Fruit fly (Drosophila melanogaster) whole organism, embryonic: ENCODE measurements around the gene Lrpprc2.

ENCODE experiments used
- Abd-B ChIP-seq: fragments of 200-800 bp; sonication (Bioruptor generic); optimal IDR thresholded peaks from 2 replicates; lab custom pipeline; 2018; ENCODE audit warnings: missing biosample characterization, mild to moderate bottlenecking, missing genetic modification characterization, moderate library complexity
- Asciz ChIP-seq: fragments of 200-800 bp; sonication (Bioruptor generic); optimal IDR thresholded peaks from 2 replicates; lab custom pipeline; 2017; ENCODE audit warnings: missing biosample characterization, mild to moderate bottlenecking, missing genetic modification characterization, missing genetic modification reagents
- BEAF-32 ChIP-seq: fragments of 200-800 bp; sonication (Bioruptor generic); optimal IDR thresholded peaks from 3 replicates; lab custom pipeline; 2017; ENCODE audit warnings: missing biosample characterization, missing genetic modification characterization, mild to moderate bottlenecking, moderate library complexity, missing genetic modification reagents
- C15 ChIP-seq: fragments of 200-800 bp; sonication (Bioruptor generic); IDR thresholded peaks from 3 replicates; pipeline ENCODE4 v1.3.6; 2022; ENCODE audit warnings: missing biosample characterization, missing genetic modification characterization
- CG10147 ChIP-seq: fragments of 200-800 bp; sonication (Bioruptor generic); optimal IDR thresholded peaks from 2 replicates; lab custom pipeline; 2019; ENCODE audit warnings: missing biosample characterization, mild to moderate bottlenecking, missing genetic modification characterization, moderate library complexity
- CG10267 ChIP-seq: fragments of 200-800 bp; sonication (Bioruptor generic); optimal IDR thresholded peaks from 2 replicates; lab custom pipeline; 2018; ENCODE audit warnings: missing biosample characterization, mild to moderate bottlenecking, missing genetic modification characterization, moderate library complexity
- CG10654 ChIP-seq: fragments of 200-800 bp; sonication (Bioruptor generic); optimal IDR thresholded peaks from 2 replicates; lab custom pipeline; 2016; ENCODE audit warnings: missing biosample characterization, missing genetic modification characterization
- CG11695 ChIP-seq: fragments of 200-800 bp; sonication (Bioruptor generic); IDR thresholded peaks from 3 replicates; pipeline ENCODE4 v1.3.6; 2022; ENCODE audit warnings: missing biosample characterization, missing genetic modification characterization
- CG15073 ChIP-seq: fragments of 200-800 bp; sonication (Bioruptor generic); optimal IDR thresholded peaks from 2 replicates; lab custom pipeline; 2016; ENCODE audit warnings: missing biosample characterization, missing genetic modification characterization
- CG1529 ChIP-seq: fragments of 200-800 bp; sonication (Bioruptor generic); optimal IDR thresholded peaks from 3 replicates; lab custom pipeline; 2018; ENCODE audit warnings: missing biosample characterization, missing genetic modification characterization
- CG16815 ChIP-seq: fragments of 200-800 bp; sonication (Bioruptor generic); optimal IDR thresholded peaks from 3 replicates; lab custom pipeline; 2017; ENCODE audit warnings: missing biosample characterization, mild to moderate bottlenecking, missing genetic modification characterization
- CG18262 ChIP-seq: fragments of 200-800 bp; optimal IDR thresholded peaks from 3 replicates; lab custom pipeline; 2019; ENCODE audit warnings: missing biosample characterization, mild to moderate bottlenecking, missing genetic modification characterization, moderate library complexity
- CG2889 ChIP-seq: fragments of 200-800 bp; sonication (Bioruptor generic); IDR thresholded peaks from 3 replicates; pipeline ENCODE4 v1.3.6; 2022; ENCODE audit warnings: missing biosample characterization, missing genetic modification characterization
- CG31365 ChIP-seq: fragments of 200-800 bp; sonication (Bioruptor generic); optimal IDR thresholded peaks from 2 replicates; lab custom pipeline; 2018; ENCODE audit warnings: missing biosample characterization, mild to moderate bottlenecking, missing genetic modification characterization
- CG3838 ChIP-seq: fragments of 200-800 bp; sonication (Bioruptor generic); optimal IDR thresholded peaks from 3 replicates; lab custom pipeline; 2016; ENCODE audit warnings: missing biosample characterization, missing genetic modification characterization
- CG4424 ChIP-seq: fragments of 200-800 bp; sonication (Bioruptor generic); optimal IDR thresholded peaks from 3 replicates; lab custom pipeline; 2016; ENCODE audit warnings: missing biosample characterization, missing genetic modification characterization
- CG6683 ChIP-seq: fragments of 200-800 bp; sonication (Bioruptor generic); optimal IDR thresholded peaks from 2 replicates; lab custom pipeline; 2017; ENCODE audit warnings: missing biosample characterization, mild to moderate bottlenecking, missing genetic modification characterization, missing genetic modification reagents
- CG8281 ChIP-seq: fragments of 200-800 bp; sonication (Bioruptor generic); optimal IDR thresholded peaks from 2 replicates; lab custom pipeline; 2018; ENCODE audit warnings: missing biosample characterization, mild to moderate bottlenecking, missing genetic modification characterization, moderate library complexity
- CG9215 ChIP-seq: fragments of 200-800 bp; sonication (Bioruptor generic); IDR thresholded peaks from 2 replicates; pipeline ENCODE4 v1.3.6; 2022; ENCODE audit warnings: missing biosample characterization, missing genetic modification characterization
- CG9437 ChIP-seq: fragments of 200-800 bp; sonication (Bioruptor generic); optimal IDR thresholded peaks from 2 replicates; lab custom pipeline; 2018; ENCODE audit warnings: missing biosample characterization, mild to moderate bottlenecking, missing genetic modification characterization
- Dref ChIP-seq: fragments of 200-800 bp; sonication (Bioruptor generic); IDR thresholded peaks from 2 replicates; pipeline ENCODE4 v1.3.6; 2022; ENCODE audit warnings: missing biosample characterization, missing genetic modification characterization
- E2f1 ChIP-seq: fragments of 200-800 bp; sonication (Bioruptor generic); IDR thresholded peaks from 2 replicates; pipeline ENCODE4 v1.3.6; 2022; ENCODE audit warnings: missing biosample characterization, missing genetic modification characterization
- Ets65A ChIP-seq: fragments of 200-800 bp; sonication (Bioruptor generic); peaks from one replicate; lab custom pipeline; 2016; ENCODE audit warnings: missing biosample characterization, missing genetic modification characterization
- Med ChIP-seq: fragments of 200-800 bp; sonication (Bioruptor generic); peaks from one replicate; lab custom pipeline; 2016; ENCODE audit warnings: missing biosample characterization, missing genetic modification characterization, mild to moderate bottlenecking, inconsistent platforms, moderate library complexity
- Meics ChIP-seq: fragments of 200-800 bp; sonication (Bioruptor generic); optimal IDR thresholded peaks from 2 replicates; lab custom pipeline; 2017; ENCODE audit warnings: missing biosample characterization, mild to moderate bottlenecking, missing genetic modification characterization
- Scr ChIP-seq: fragments of 200-800 bp; sonication (Bioruptor generic); IDR thresholded peaks from 2 replicates; pipeline ENCODE4 v1.3.6; 2022; ENCODE audit warnings: missing biosample characterization, missing genetic modification characterization; ENCODE audit not compliant: partially characterized antibody
- Sry-β ChIP-seq: fragments of 200-800 bp; sonication (Bioruptor generic); optimal IDR thresholded peaks from 2 replicates; lab custom pipeline; 2018; ENCODE audit warnings: missing biosample characterization, mild to moderate bottlenecking, missing genetic modification characterization, moderate library complexity
- Sry-δ ChIP-seq: fragments of 200-800 bp; sonication (Bioruptor generic); optimal IDR thresholded peaks from 2 replicates; lab custom pipeline; 2016; ENCODE audit warnings: missing biosample characterization, missing genetic modification characterization
- Stat92E ChIP-seq, 3 experiments: fragments of >200 bp in 2 of 3; fragments of 200-800 bp in 1 of 3; sonication (Bioruptor generic) in 1 of 3; optimal IDR thresholded peaks; 2 replicates each; lab custom pipeline; 2017 to 2019; ENCODE audit warnings: missing biosample characterization in 3 of 3, missing genetic modification characterization in 3 of 3, mild to moderate bottlenecking in 1 of 3, moderate library complexity in 1 of 3
- Taf1 ChIP-seq: fragments of 200-800 bp; sonication (Bioruptor generic); IDR thresholded peaks from 2 replicates; pipeline ENCODE4 v1.3.6; 2022; ENCODE audit warnings: missing biosample characterization, missing genetic modification characterization
- Xrp1 ChIP-seq: fragments of 200-800 bp; sonication (Bioruptor generic); IDR thresholded peaks from 2 replicates; pipeline ENCODE4 v1.3.6; 2022; ENCODE audit warnings: missing biosample characterization, missing genetic modification characterization
- cg ChIP-seq: fragments of 200-800 bp; sonication (Bioruptor generic); optimal IDR thresholded peaks from 3 replicates; lab custom pipeline; 2019; ENCODE audit warnings: missing biosample characterization, mild to moderate bottlenecking, missing genetic modification characterization, moderate library complexity
- ftz-f1 ChIP-seq: fragments of 200-800 bp; sonication (Bioruptor generic); optimal IDR thresholded peaks from 2 replicates; lab custom pipeline; 2016; ENCODE audit warnings: missing biosample characterization, missing genetic modification characterization
- grau ChIP-seq: fragments of 200-800 bp; optimal IDR thresholded peaks from 3 replicates; lab custom pipeline; 2019; ENCODE audit warnings: missing biosample characterization, mild to moderate bottlenecking, missing genetic modification characterization, moderate library complexity
- inv ChIP-seq: fragments of 200-800 bp; sonication (Bioruptor generic); IDR thresholded peaks from 2 replicates; pipeline ENCODE4 v1.3.6; 2022; ENCODE audit warnings: missing biosample characterization, missing genetic modification characterization; ENCODE audit not compliant: partially characterized antibody
- jigr1 ChIP-seq: fragments of 200-800 bp; sonication (Bioruptor generic); IDR thresholded peaks from 3 replicates; pipeline ENCODE4 v1.3.6; 2022; ENCODE audit warnings: missing biosample characterization, missing genetic modification characterization
- kay ChIP-seq: fragments of 200-800 bp; sonication (Bioruptor generic); optimal IDR thresholded peaks from 2 replicates; lab custom pipeline; 2016; ENCODE audit warnings: missing biosample characterization, missing genetic modification characterization
- klu ChIP-seq: fragments of 200-800 bp; sonication (Bioruptor generic); IDR thresholded peaks from 2 replicates; pipeline ENCODE4 v1.3.6; 2022; ENCODE audit warnings: missing biosample characterization, missing genetic modification characterization
- lilli ChIP-seq: fragments of 200-800 bp; sonication (Bioruptor generic); optimal IDR thresholded peaks from 3 replicates; lab custom pipeline; 2016; ENCODE audit warnings: missing biosample characterization, missing genetic modification characterization
- lmd ChIP-seq: fragments of 200-800 bp; sonication (Bioruptor generic); IDR thresholded peaks from 2 replicates; pipeline ENCODE4 v1.3.6; 2022; ENCODE audit warnings: missing biosample characterization, missing genetic modification characterization
- maf-S ChIP-seq: fragments of 200-800 bp; sonication (Bioruptor generic); optimal IDR thresholded peaks from 2 replicates; lab custom pipeline; 2016; ENCODE audit warnings: missing biosample characterization, missing genetic modification characterization
- nerfin-1 ChIP-seq: fragments of 200-800 bp; sonication (Bioruptor generic); optimal IDR thresholded peaks from 3 replicates; lab custom pipeline; 2019; ENCODE audit warnings: missing biosample characterization, mild to moderate bottlenecking, missing genetic modification characterization, moderate library complexity
- nmo ChIP-seq: fragments of 200-800 bp; sonication (Bioruptor generic); optimal IDR thresholded peaks from 2 replicates; lab custom pipeline; 2018; ENCODE audit warnings: missing biosample characterization, mild to moderate bottlenecking, missing genetic modification characterization, moderate library complexity
- run ChIP-seq: fragments of 200-800 bp; sonication (Bioruptor generic); optimal IDR thresholded peaks from 3 replicates; lab custom pipeline; 2018; ENCODE audit warnings: missing biosample characterization, mild to moderate bottlenecking, missing genetic modification characterization
- salm ChIP-seq: fragments of 200-800 bp; sonication (Bioruptor generic); optimal IDR thresholded peaks from 2 replicates; lab custom pipeline; 2018; ENCODE audit warnings: missing biosample characterization, mild to moderate bottlenecking, missing genetic modification characterization
- scrt ChIP-seq: fragments of 200-800 bp; sonication (Bioruptor generic); optimal IDR thresholded peaks from 2 replicates; lab custom pipeline; 2018; ENCODE audit warnings: missing biosample characterization, mild to moderate bottlenecking, missing genetic modification characterization, moderate library complexity
- sens-2 ChIP-seq: fragments of 200-800 bp; sonication (Bioruptor generic); IDR thresholded peaks from 2 replicates; pipeline ENCODE4 v1.3.6; 2022; ENCODE audit warnings: missing biosample characterization, missing genetic modification characterization
- usp ChIP-seq: fragments of >200 bp; optimal IDR thresholded peaks from 2 replicates; lab custom pipeline; 2017; ENCODE audit warnings: missing biosample characterization, missing genetic modification characterization
- wdn ChIP-seq: fragments of 200-800 bp; sonication (Bioruptor generic); IDR thresholded peaks from 2 replicates; pipeline ENCODE4 v1.3.6; 2022; ENCODE audit warnings: missing biosample characterization, missing genetic modification characterization

Lrpprc2 gene

DNA sequence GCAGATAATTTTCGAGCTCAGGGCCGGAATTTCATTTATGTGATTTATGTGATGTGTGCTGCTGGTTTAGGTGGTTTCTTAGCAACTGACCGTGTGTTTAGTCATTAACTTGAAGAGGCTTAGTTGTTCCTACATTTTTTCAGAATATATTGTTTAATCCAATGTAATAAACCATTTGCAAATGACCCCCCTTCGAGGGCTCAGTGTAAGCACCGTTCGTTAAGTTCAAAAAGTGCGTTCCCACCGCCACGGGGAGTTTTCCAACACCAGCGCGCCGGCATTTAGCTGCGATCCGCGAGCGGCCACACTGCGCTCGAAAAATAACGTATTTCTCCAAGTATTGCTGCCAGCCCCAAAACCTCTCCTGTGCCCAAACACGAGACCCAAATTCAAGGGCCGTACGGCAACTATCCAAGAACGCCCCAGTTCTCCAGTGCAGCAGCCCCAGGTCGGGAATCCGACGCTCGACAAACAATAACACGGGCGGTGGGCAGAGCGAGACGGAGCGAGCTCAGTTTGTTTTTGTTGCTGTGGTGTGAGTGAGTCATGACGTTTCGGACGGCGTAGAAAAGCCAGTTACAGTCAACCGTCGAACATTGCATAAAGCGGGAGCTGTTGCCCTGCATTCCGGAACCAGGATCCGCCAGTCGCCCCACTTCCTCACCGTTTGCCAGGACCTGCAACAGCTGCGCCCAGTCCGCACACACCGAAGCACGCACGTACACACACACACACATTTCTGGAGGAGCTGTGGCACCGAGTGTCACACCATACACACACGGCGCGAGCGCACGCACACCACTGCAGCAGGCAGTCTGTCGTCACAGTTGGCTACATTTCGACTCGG, 18.1 kb upstream of the Lrpprc2 start, which contains the start of gene rush (continued):
- TF ChIP-seq CG11695 (GFP tag; lab: Robert Waterston, UW) = no peak
- peak; percentile 83 for TF ChIP-seq kay (GFP tag; lab: Kevin White, UChicago)
- peak; percentile 88 for TF ChIP-seq cg (GFP tag; lab: Kevin White, UChicago)
- TF ChIP-seq Ets65A = no peak
- TF ChIP-seq lmd (GFP tag; lab: Robert Waterston, UW) = peak; percentile 45; the same call in 1 of the 2 replicates
- TF ChIP-seq CG10267 (tag; lab: Kevin White, UChicago) = peak; percentile 91
- TF ChIP-seq Taf1 (GFP tag; lab: Robert Waterston, UW) = 0 out of 2 replicates have a peak, but pooled peaks have one; percentile 11
- TF ChIP-seq C15 = no peak
- TF ChIP-seq Med (GFP tag; lab: Kevin White, UChicago) = peak; percentile 92
- TF ChIP-seq usp (GFP tag; lab: Kevin White, UChicago) = no peak
- TF ChIP-seq salm (tag; lab: Kevin White, UChicago) = no peak
- peak; percentile 22 for TF ChIP-seq CG4424 (GFP tag; lab: Kevin White, UChicago)
- TF ChIP-seq Scr (GFP tag; lab: Robert Waterston, UW) = no peak
- TF ChIP-seq BEAF-32 (GFP tag; lab: Kevin White, UChicago) = peak; percentile 53
- no peak for TF ChIP-seq CG6683 (GFP tag; lab: Kevin White, UChicago)
- TF ChIP-seq Sry-β (GFP tag; lab: Kevin White, UChicago) = no peak
- no peak for TF ChIP-seq CG9215 (GFP tag; lab: Robert Waterston, UW)
- TF ChIP-seq Xrp1 (GFP tag; lab: Robert Waterston, UW) = peak; percentile 38; the same call in 1 of the 2 replicates
- no peak for TF ChIP-seq CG8281 (tag; lab: Kevin White, UChicago)
- no peak for TF ChIP-seq CG3838 (GFP tag; lab: Kevin White, UChicago)
- TF ChIP-seq Dref (GFP tag; lab: Robert Waterston, UW) = peak; percentile 50
- no peak for TF ChIP-seq ftz-f1 (GFP tag; lab: Kevin White, UChicago)
- TF ChIP-seq Meics (GFP tag; lab: Kevin White, UChicago) = no peak
- peak; percentile 5 for TF ChIP-seq nmo (GFP tag; lab: Kevin White, UChicago)
- TF ChIP-seq maf-S = no peak
- no peak for TF ChIP-seq Abd-B (GFP tag; lab: Kevin White, UChicago)
- TF ChIP-seq scrt (GFP tag; lab: Kevin White, UChicago) = no peak
- TF ChIP-seq CG1529 (GFP tag; lab: Kevin White, UChicago) = no peak
- TF ChIP-seq CG2889 (GFP tag; lab: Robert Waterston, UW) = no peak
- no peak for TF ChIP-seq klu (GFP tag; lab: Robert Waterston, UW)
- 0 out of 2 replicates have a peak, but pooled peaks have one; percentile 43 for TF ChIP-seq wdn (GFP tag; lab: Robert Waterston, UW)
- no peak for TF ChIP-seq CG18262 (tag; lab: Kevin White, UChicago)
- no peak for TF ChIP-seq run (tag; lab: Kevin White, UChicago)
- no peak for TF ChIP-seq Stat92E (GFP tag; optimal IDR thresholded peaks at IDR 0.05; lab: Kevin White, UChicago)
- TF ChIP-seq Asciz (GFP tag; lab: Kevin White, UChicago) = no peak
- no peak for TF ChIP-seq nerfin-1
- TF ChIP-seq sens-2 (GFP tag; lab: Robert Waterston, UW) = no peak
- peak; percentile 42 for TF ChIP-seq Sry-δ (GFP tag; lab: Kevin White, UChicago)
- no peak for TF ChIP-seq CG31365
- no peak for TF ChIP-seq CG10147 (GFP tag; lab: Kevin White, UChicago)
- TF ChIP-seq jigr1 = no peak
- no peak for TF ChIP-seq CG9437
- no peak for TF ChIP-seq CG10654 (GFP tag; lab: Kevin White, UChicago)
- TF ChIP-seq CG15073 (GFP tag; lab: Kevin White, UChicago) = no peak
- no peak for TF ChIP-seq inv (GFP tag; lab: Robert Waterston, UW)
- TF ChIP-seq lilli (GFP tag; lab: Kevin White, UChicago) = peak; percentile 63
- no peak for TF ChIP-seq E2f1 (GFP tag; lab: Robert Waterston, UW)
- TF ChIP-seq grau = peak; percentile 26
- no peak for TF ChIP-seq CG16815 (GFP tag; lab: Kevin White, UChicago)
